Worm (Caenorhabditis elegans): ENCODE data around the gene asg-2.

- no peak for TF ChIP-seq ama-1 (optimal IDR thresholded peaks at IDR 0.05)
- TF ChIP-seq zag-1 (tag; optimal IDR thresholded peaks at IDR 0.05), result no peak
- no peak for TF ChIP-seq pqm-1 (tag; optimal IDR thresholded peaks at IDR 0.05)
These were observed 32.8 kb upstream of the asg-2 start for ce11 chrX:6808239-6808638.
